Fruit fly (Drosophila melanogaster): ENCODE measurements around the gene CG4709.

- TF ChIP-seq dl (GFP tag; optimal IDR thresholded peaks at IDR 0.05; ENCODE audit: insufficient read depth in 1 of 2, partially characterized antibody in 2 of 2) (no peak), brk (GFP tag; optimal IDR thresholded peaks at IDR 0.05) (no peak), pan (optimal IDR thresholded peaks at IDR 0.05) (no peak), Hr78 (GFP tag; optimal IDR thresholded peaks at IDR 0.05) (no peak), fru (GFP tag; optimal IDR thresholded peaks at IDR 0.05) (no peak), lola (GFP tag; optimal IDR thresholded peaks at IDR 0.05) (no peak), h (GFP tag; optimal IDR thresholded peaks at IDR 0.05) (peak; percentile 78), br (GFP tag; optimal IDR thresholded peaks at IDR 0.05) (peak; percentile 73), usp (GFP tag; optimal IDR thresholded peaks at IDR 0.05) (no peak), Jra (GFP tag; optimal IDR thresholded peaks at IDR 0.05) (peak; percentile 26), CrebA (GFP tag; optimal IDR thresholded peaks at IDR 0.05; ENCODE audit: borderline replicate concordance) (no peak), Rel (GFP tag; optimal IDR thresholded peaks at IDR 0.05) (no peak), Rel (tag; optimal IDR thresholded peaks at IDR 0.05) (no peak), psq (GFP tag; optimal IDR thresholded peaks at IDR 0.05) (peak; percentile 39), sv (GFP tag; optimal IDR thresholded peaks at IDR 0.05) (peak; percentile 43)
Observed at dm6 chr2L:9921401-9921800, 32.7 kb upstream of the CG4709 start, which contains the start of gene CG4592.

Data from whole organism, wandering third instar larva.